Fruit fly (Drosophila melanogaster) S2 (cell line): ENCODE measurements around the gene CG3939.

ENCODE experiments used
- CG8478 ChIP-seq: fragments of >200 bp; optimal IDR thresholded peaks from 2 replicates; lab custom pipeline; 2018
- CTCF ChIP-seq, 2 experiments: fragments of >200 bp; optimal IDR thresholded peaks; 2 replicates each; lab custom pipeline; 2018

The CG3939 gene

DNA sequence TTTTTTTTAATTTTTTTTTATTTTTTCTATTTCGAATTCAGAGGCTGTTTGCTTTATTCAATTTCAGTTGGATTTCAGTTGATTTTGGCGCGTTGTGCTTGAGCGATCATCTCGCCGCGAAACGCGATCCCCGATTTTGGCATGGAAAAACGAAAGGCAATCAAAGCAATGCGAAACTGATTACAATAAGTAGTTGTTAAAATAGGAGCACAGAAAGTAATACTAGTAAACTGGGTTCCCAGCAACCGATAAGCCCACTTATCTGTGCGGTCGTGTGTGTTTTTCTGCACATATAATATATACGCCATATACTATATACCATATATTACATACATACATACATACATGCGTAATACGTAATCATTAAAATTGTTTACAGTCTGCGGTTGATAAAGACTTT is 14.3 kb downstream of the CG3939 start:
- TF ChIP-seq CG8478 (lab: Kevin White, UChicago): no peak
- no peak for TF ChIP-seq CTCF (optimal IDR thresholded peaks at IDR 0.05; lab: Kevin White, UChicago)

- TF ChIP-seq CG8478 (lab: Kevin White, UChicago) (no peak), CTCF (optimal IDR thresholded peaks at IDR 0.05; lab: Kevin White, UChicago) (no peak)
Observed at dm6 chrX:3189723-3190122, 14.9 kb downstream of the CG3939 start.

dm6 chrX:3190837-3191458 is 16.1 kb downstream of the CG3939 start:
- no peak for TF ChIP-seq CTCF (optimal IDR thresholded peaks at IDR 0.05; lab: Kevin White, UChicago)
- TF ChIP-seq CG8478 (lab: Kevin White, UChicago): no peak

DNA sequence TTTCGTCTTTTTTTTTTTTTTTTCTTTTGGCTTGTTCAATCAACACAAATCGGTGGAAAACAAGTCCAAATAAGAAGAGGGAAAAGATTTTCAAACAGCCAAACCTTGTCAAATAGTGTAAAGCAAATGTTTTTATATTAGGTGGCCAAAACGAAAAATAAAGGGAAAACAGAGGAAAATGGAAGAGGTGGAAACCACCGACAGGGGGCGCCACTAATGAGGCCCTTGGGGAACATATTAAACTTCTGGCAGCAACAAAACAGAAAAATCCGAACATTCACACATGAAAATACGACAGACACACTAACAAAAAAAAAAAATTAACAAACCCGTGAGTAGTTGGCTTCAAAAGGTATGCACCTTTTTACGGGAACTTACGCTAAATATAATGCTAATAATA is 17.5 kb downstream of the CG3939 start:
- TF ChIP-seq CG8478 (lab: Kevin White, UChicago) (no peak), CTCF (optimal IDR thresholded peaks at IDR 0.05; lab: Kevin White, UChicago) (peak; percentile 48 to 68)

dm6 chrX:3193774-3194173 is 19.0 kb downstream of the CG3939 start:
- TF ChIP-seq CTCF (optimal IDR thresholded peaks at IDR 0.05; lab: Kevin White, UChicago) (no peak), CG8478 (lab: Kevin White, UChicago) (no peak)

dm6 chrX:3205887-3206794 is 31.3 kb downstream of the CG3939 start:
- TF ChIP-seq CG8478 (lab: Kevin White, UChicago) (no peak), CTCF (optimal IDR thresholded peaks at IDR 0.05; lab: Kevin White, UChicago) (no peak)
